Fruit fly (Drosophila melanogaster) whole organism, prepupa: ENCODE data around the gene CAH7.

Source experiments
- CG8119 ChIP-seq: fragments of 200-800 bp; sonication (Bioruptor generic); IDR thresholded peaks from 3 replicates; pipeline ENCODE4 v1.3.6; 2022; ENCODE audit warnings: missing biosample characterization, missing genetic modification characterization
- Gug ChIP-seq: fragments of 200-800 bp; sonication (Bioruptor generic); IDR thresholded peaks from 2 replicates; pipeline ENCODE4 v1.3.6; 2022; ENCODE audit warnings: missing biosample characterization, missing genetic modification characterization
- fd85E ChIP-seq: fragments of 200-800 bp; sonication (Bioruptor generic); optimal IDR thresholded peaks from 3 replicates; lab custom pipeline; 2016; ENCODE audit warnings: missing biosample characterization, missing genetic modification characterization
- lz ChIP-seq: fragments of 200-800 bp; sonication (Bioruptor generic); optimal IDR thresholded peaks from 3 replicates; lab custom pipeline; 2016; ENCODE audit warnings: missing biosample characterization, missing genetic modification characterization

DNA sequence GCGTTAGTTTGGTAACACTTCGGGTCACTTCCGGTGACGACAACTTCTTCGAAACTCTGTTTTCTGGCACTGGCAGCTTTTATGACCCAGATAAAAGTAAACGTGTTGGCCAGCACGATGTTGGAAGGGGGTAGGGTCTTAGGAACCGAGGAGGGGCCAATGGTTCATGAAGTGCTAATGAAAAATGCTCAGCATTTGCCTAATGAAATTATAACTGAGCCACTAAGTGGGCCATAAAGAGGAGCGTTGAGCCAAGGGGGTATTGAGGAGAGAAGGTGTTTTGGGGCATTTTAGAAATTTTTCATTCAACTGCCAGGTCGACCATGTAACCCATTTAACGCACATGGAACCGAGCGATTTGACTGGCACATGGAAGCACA lies 13.8 kb upstream of the CAH7 start:
- TF ChIP-seq CG8119 (GFP tag; lab: Robert Waterston, UW) (no peak), lz (GFP tag; lab: Kevin White, UChicago) (no peak), fd85E (GFP tag; lab: Kevin White, UChicago) (no peak), Gug (GFP tag; lab: Robert Waterston, UW) (no peak)
